Fruit fly (Drosophila melanogaster) whole organism, embryonic: ENCODE data around the gene CG17572.

Experiments
- Abd-B ChIP-seq: fragments of 200-800 bp; sonication (Bioruptor generic); optimal IDR thresholded peaks from 2 replicates; lab custom pipeline; 2018; ENCODE audit warnings: missing biosample characterization, mild to moderate bottlenecking, missing genetic modification characterization, moderate library complexity
- CG11560 ChIP-seq: fragments of 200-800 bp; sonication (Bioruptor generic); IDR thresholded peaks from 3 replicates; pipeline ENCODE4 v1.3.6; 2022; ENCODE audit warnings: missing biosample characterization, missing genetic modification characterization
- CG12744 ChIP-seq: fragments of 200-800 bp; sonication (Bioruptor generic); optimal IDR thresholded peaks from 2 replicates; lab custom pipeline; 2016; ENCODE audit warnings: missing biosample characterization, missing genetic modification characterization
- CG13287 ChIP-seq: fragments of 200-800 bp; sonication (Bioruptor generic); IDR thresholded peaks from 2 replicates; pipeline ENCODE4 v1.3.6; 2022; ENCODE audit warnings: missing biosample characterization, missing genetic modification characterization; ENCODE audit not compliant: partially characterized antibody
- CG14710 ChIP-seq: fragments of 200-800 bp; sonication (Bioruptor generic); optimal IDR thresholded peaks from 3 replicates; lab custom pipeline; 2019; ENCODE audit warnings: missing biosample characterization, mild to moderate bottlenecking, missing genetic modification characterization, moderate library complexity
- CG14860 ChIP-seq: fragments of 200-800 bp; sonication (Bioruptor generic); IDR thresholded peaks from 3 replicates; pipeline ENCODE4 v1.3.6; 2022; ENCODE audit warnings: missing biosample characterization, missing genetic modification characterization; ENCODE audit not compliant: partially characterized antibody
- CG17328 ChIP-seq: fragments of 200-800 bp; sonication (Bioruptor generic); IDR thresholded peaks from 2 replicates; pipeline ENCODE4 v1.3.6; 2022; ENCODE audit warnings: missing biosample characterization, missing genetic modification characterization
- CG17385 ChIP-seq: fragments of 200-800 bp; sonication (Bioruptor generic); optimal IDR thresholded peaks from 3 replicates; lab custom pipeline; 2018; ENCODE audit warnings: missing biosample characterization, mild to moderate bottlenecking, missing genetic modification characterization
- CG2199 ChIP-seq: fragments of 200-800 bp; sonication (Bioruptor generic); IDR thresholded peaks from 3 replicates; pipeline ENCODE4 v1.3.6; 2022; ENCODE audit warnings: missing biosample characterization, missing genetic modification characterization
- CG32532 ChIP-seq: fragments of 200-800 bp; sonication (Bioruptor generic); IDR thresholded peaks from 2 replicates; pipeline ENCODE4 v1.3.6; 2022; ENCODE audit warnings: missing biosample characterization, missing genetic modification characterization
- CG34224 ChIP-seq: fragments of 200-800 bp; sonication (Bioruptor generic); IDR thresholded peaks from 3 replicates; pipeline ENCODE4 v1.3.6; 2022; ENCODE audit warnings: missing biosample characterization, missing genetic modification characterization; ENCODE audit not compliant: partially characterized antibody
- CG43689 ChIP-seq: fragments of 200-800 bp; sonication (Bioruptor generic); IDR thresholded peaks from 2 replicates; pipeline ENCODE4 v1.3.6; 2022; ENCODE audit warnings: missing biosample characterization, missing genetic modification characterization
- CG7357 ChIP-seq: fragments of 200-800 bp; sonication (Bioruptor generic); IDR thresholded peaks from 3 replicates; pipeline ENCODE4 v1.3.6; 2022; ENCODE audit warnings: missing biosample characterization, missing genetic modification characterization
- CG7745 ChIP-seq: fragments of 200-800 bp; sonication (Bioruptor generic); optimal IDR thresholded peaks from 2 replicates; lab custom pipeline; 2018; ENCODE audit warnings: missing biosample characterization, mild to moderate bottlenecking, missing genetic modification characterization, moderate library complexity
- CG7963 ChIP-seq: fragments of 200-800 bp; sonication (Bioruptor generic); IDR thresholded peaks from 3 replicates; pipeline ENCODE4 v1.3.6; 2022; ENCODE audit warnings: missing biosample characterization, missing genetic modification characterization; ENCODE audit not compliant: partially characterized antibody
- CG8281 ChIP-seq: fragments of 200-800 bp; sonication (Bioruptor generic); optimal IDR thresholded peaks from 2 replicates; lab custom pipeline; 2018; ENCODE audit warnings: missing biosample characterization, mild to moderate bottlenecking, missing genetic modification characterization, moderate library complexity
- CG8359 ChIP-seq: fragments of 200-800 bp; sonication (Bioruptor generic); optimal IDR thresholded peaks from 2 replicates; lab custom pipeline; 2017; ENCODE audit warnings: missing biosample characterization, mild to moderate bottlenecking, missing genetic modification characterization, borderline replicate concordance
- CG8924 ChIP-seq: fragments of 200-800 bp; optimal IDR thresholded peaks from 3 replicates; lab custom pipeline; 2019; ENCODE audit warnings: missing biosample characterization, mild to moderate bottlenecking, missing genetic modification characterization, moderate library complexity
- CG9437 ChIP-seq: fragments of 200-800 bp; sonication (Bioruptor generic); optimal IDR thresholded peaks from 2 replicates; lab custom pipeline; 2018; ENCODE audit warnings: missing biosample characterization, mild to moderate bottlenecking, missing genetic modification characterization
- CTCF ChIP-seq: fragments of 200-800 bp; sonication (Bioruptor generic); optimal IDR thresholded peaks from 2 replicates; lab custom pipeline; 2017; ENCODE audit warnings: missing biosample characterization, mild to moderate bottlenecking, missing genetic modification characterization, moderate library complexity
- Camta ChIP-seq: fragments of 200-800 bp; sonication (Bioruptor generic); optimal IDR thresholded peaks from 2 replicates; lab custom pipeline; 2016; ENCODE audit warnings: missing biosample characterization, missing genetic modification characterization
- Dip3 ChIP-seq: fragments of 200-800 bp; sonication (Bioruptor generic); optimal IDR thresholded peaks from 3 replicates; lab custom pipeline; 2016; ENCODE audit warnings: missing biosample characterization, missing genetic modification characterization
- Dll ChIP-seq: fragments of 200-800 bp; sonication (Bioruptor generic); IDR thresholded peaks from 4 replicates; pipeline ENCODE4 v1.3.6; 2022; ENCODE audit warnings: missing biosample characterization, missing genetic modification characterization; ENCODE audit not compliant: partially characterized antibody
- Doc2 ChIP-seq: fragments of 200-800 bp; sonication (Bioruptor generic); IDR thresholded peaks from 2 replicates; pipeline ENCODE4 v1.3.6; 2022; ENCODE audit warnings: missing biosample characterization, missing genetic modification characterization
- E2f2 ChIP-seq: fragments of 200-800 bp; sonication (Bioruptor generic); IDR thresholded peaks from 2 replicates; pipeline ENCODE4 v1.3.6; 2022; ENCODE audit warnings: missing biosample characterization, missing genetic modification characterization
- Eip74EF ChIP-seq, 2 experiments: fragments of 200-800 bp in 1 of 2; fragments of >200 bp in 1 of 2; sonication (Bioruptor generic) in 1 of 2; optimal IDR thresholded peaks; 2 replicates each; lab custom pipeline; 2017 to 2019; ENCODE audit warnings: missing biosample characterization in 2 of 2, missing genetic modification characterization in 2 of 2, mild to moderate bottlenecking in 1 of 2, moderate library complexity in 1 of 2
- Myb ChIP-seq: fragments of 200-800 bp; sonication (Bioruptor generic); optimal IDR thresholded peaks from 2 replicates; lab custom pipeline; 2016; ENCODE audit warnings: missing biosample characterization, missing genetic modification characterization
- NK7.1 ChIP-seq: fragments of 200-800 bp; sonication (Bioruptor generic); optimal IDR thresholded peaks from 3 replicates; lab custom pipeline; 2016; ENCODE audit warnings: missing biosample characterization, missing genetic modification characterization
- Sry-δ ChIP-seq: fragments of 200-800 bp; sonication (Bioruptor generic); optimal IDR thresholded peaks from 2 replicates; lab custom pipeline; 2016; ENCODE audit warnings: missing biosample characterization, missing genetic modification characterization
- Usf ChIP-seq: fragments of 200-800 bp; sonication (Bioruptor generic); optimal IDR thresholded peaks from 2 replicates; lab custom pipeline; 2017; ENCODE audit warnings: missing genotype, missing biosample characterization, missing genetic modification characterization
- al ChIP-seq: fragments of 200-800 bp; sonication (Bioruptor generic); IDR thresholded peaks from 2 replicates; pipeline ENCODE4 v1.3.6; 2022; ENCODE audit warnings: missing biosample characterization, missing genetic modification characterization
- ash1 ChIP-seq: fragments of 200-800 bp; sonication (Bioruptor generic); optimal IDR thresholded peaks from 2 replicates; lab custom pipeline; 2018; ENCODE audit warnings: missing biosample characterization, mild to moderate bottlenecking, missing genetic modification characterization
- ato ChIP-seq: fragments of 200-800 bp; sonication (Bioruptor generic); IDR thresholded peaks from 2 replicates; pipeline ENCODE4 v1.3.6; 2022; ENCODE audit warnings: missing biosample characterization, missing genetic modification characterization; ENCODE audit not compliant: partially characterized antibody
- btn ChIP-seq: fragments of 200-800 bp; sonication (Bioruptor generic); optimal IDR thresholded peaks from 2 replicates; lab custom pipeline; 2016; ENCODE audit warnings: missing biosample characterization, missing genetic modification characterization
- chinmo ChIP-seq: fragments of 200-800 bp; sonication (Bioruptor generic); IDR thresholded peaks from 4 replicates; pipeline ENCODE4 v1.3.6; 2022; ENCODE audit warnings: missing biosample characterization, missing genetic modification characterization; ENCODE audit not compliant: partially characterized antibody
- danr ChIP-seq: fragments of 200-800 bp; sonication (Bioruptor generic); IDR thresholded peaks from 2 replicates; pipeline ENCODE4 v1.3.6; 2022; ENCODE audit warnings: missing biosample characterization, missing genetic modification characterization
- dmrt99B ChIP-seq: fragments of 200-800 bp; sonication (Bioruptor generic); optimal IDR thresholded peaks from 2 replicates; lab custom pipeline; 2018; ENCODE audit warnings: missing biosample characterization, mild to moderate bottlenecking, missing genetic modification characterization, moderate library complexity
- ewg ChIP-seq: fragments of 200-800 bp; sonication (Bioruptor generic); optimal IDR thresholded peaks from 3 replicates; lab custom pipeline; 2017; ENCODE audit warnings: mild to moderate bottlenecking, missing biosample characterization, missing genetic modification reagents, missing genetic modification characterization
- hkb ChIP-seq, 2 experiments: fragments of 200-800 bp in 1 of 2; fragments of >200 bp in 1 of 2; sonication (Bioruptor generic) in 1 of 2; IDR thresholded peaks in 1 of 2; optimal IDR thresholded peaks in 1 of 2; 2 replicates each; pipeline versions ENCODE4 v1.3.6 to Lab custom; 2017 to 2022; ENCODE audit warnings: missing biosample characterization in 1 of 2, missing genetic modification characterization in 1 of 2
- inv ChIP-seq: fragments of 200-800 bp; sonication (Bioruptor generic); IDR thresholded peaks from 2 replicates; pipeline ENCODE4 v1.3.6; 2022; ENCODE audit warnings: missing biosample characterization, missing genetic modification characterization; ENCODE audit not compliant: partially characterized antibody
- mld ChIP-seq: fragments of 200-800 bp; sonication (Bioruptor generic); IDR thresholded peaks from 3 replicates; pipeline ENCODE4 v1.3.6; 2022; ENCODE audit warnings: missing biosample characterization, missing genetic modification characterization; ENCODE audit not compliant: partially characterized antibody
- nerfin-1 ChIP-seq: fragments of 200-800 bp; sonication (Bioruptor generic); optimal IDR thresholded peaks from 3 replicates; lab custom pipeline; 2019; ENCODE audit warnings: missing biosample characterization, mild to moderate bottlenecking, missing genetic modification characterization, moderate library complexity
- pum ChIP-seq: fragments of 200-800 bp; sonication (Bioruptor generic); optimal IDR thresholded peaks from 2 replicates; lab custom pipeline; 2016; ENCODE audit warnings: missing biosample characterization, missing genetic modification characterization
- pzg ChIP-seq: fragments of 200-800 bp; sonication (Bioruptor generic); optimal IDR thresholded peaks from 3 replicates; lab custom pipeline; 2018; ENCODE audit warnings: missing biosample characterization, mild to moderate bottlenecking, missing genetic modification characterization, moderate library complexity
- ranshi ChIP-seq: fragments of 200-800 bp; sonication (Bioruptor generic); IDR thresholded peaks from 2 replicates; pipeline ENCODE4 v1.3.6; 2022; ENCODE audit warnings: missing biosample characterization, missing genetic modification characterization
- sens ChIP-seq: fragments of 200-800 bp; sonication (Bioruptor generic); peaks from one replicate; lab custom pipeline; 2016; ENCODE audit warnings: missing biosample characterization, missing genetic modification characterization
- sens-2 ChIP-seq: fragments of 200-800 bp; sonication (Bioruptor generic); IDR thresholded peaks from 2 replicates; pipeline ENCODE4 v1.3.6; 2022; ENCODE audit warnings: missing biosample characterization, missing genetic modification characterization
- sna ChIP-seq: fragments of 200-800 bp; sonication (Bioruptor generic); IDR thresholded peaks from 2 replicates; pipeline ENCODE4 v1.3.6; 2022; ENCODE audit warnings: missing biosample characterization, missing genetic modification characterization; ENCODE audit not compliant: partially characterized antibody
- tgo ChIP-seq: fragments of 200-800 bp; sonication (Bioruptor generic); IDR thresholded peaks from 3 replicates; pipeline ENCODE4 v1.3.6; 2022; ENCODE audit warnings: missing biosample characterization, missing genetic modification characterization
- trem ChIP-seq: fragments of 200-800 bp; optimal IDR thresholded peaks from 3 replicates; lab custom pipeline; 2019; ENCODE audit warnings: missing biosample characterization, mild to moderate bottlenecking, missing genetic modification characterization, moderate library complexity
- vvl ChIP-seq: fragments of 200-800 bp; sonication (Bioruptor generic); IDR thresholded peaks from 2 replicates; pipeline ENCODE4 v1.3.6; 2022; ENCODE audit warnings: missing biosample characterization, missing genetic modification characterization

The CG17572 gene

DNA sequence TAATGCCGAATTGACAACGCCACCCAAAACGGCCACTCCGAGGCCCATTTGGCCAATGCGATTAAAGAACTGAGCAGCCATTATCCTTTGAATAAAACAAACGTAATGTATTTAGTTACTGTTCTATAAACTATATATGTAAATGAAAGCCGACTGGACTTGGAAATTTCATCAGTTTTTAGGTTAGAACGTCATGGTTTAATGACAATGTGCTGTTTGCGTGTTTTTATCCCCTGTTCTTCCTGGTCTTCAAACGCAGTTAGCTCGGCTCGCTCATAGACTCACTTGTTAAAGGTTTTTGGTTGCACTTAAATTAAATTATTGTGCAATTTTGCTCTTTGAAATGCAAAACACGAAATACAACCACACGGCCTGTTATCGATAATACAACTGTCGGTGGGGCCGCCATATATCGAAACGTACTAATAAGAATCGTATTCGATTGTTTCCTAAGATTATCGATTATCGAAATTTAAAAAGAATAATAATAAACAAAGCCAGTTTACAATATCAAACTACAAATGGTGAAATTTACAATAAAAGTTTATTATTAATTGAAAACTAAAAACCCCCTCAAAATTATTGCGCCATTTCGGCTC is 49.6 kb upstream of the CG17572 start, which contains the start of gene Phb1 (continued):
- TF ChIP-seq CG34224 (GFP tag; lab: Robert Waterston, UW) = peak; percentile 94
- peak; percentile 97 for TF ChIP-seq CG11560 (tag; lab: Robert Waterston, UW)
- no peak for TF ChIP-seq Abd-B (GFP tag; lab: Kevin White, UChicago)
- TF ChIP-seq btn = no peak
- peak; percentile 95 for TF ChIP-seq CG7963 (GFP tag; lab: Robert Waterston, UW)
- TF ChIP-seq CG13287 (GFP tag; lab: Robert Waterston, UW) = peak; percentile 90
- TF ChIP-seq CG8359 (GFP tag; lab: Kevin White, UChicago) = no peak
- TF ChIP-seq Dip3 = no peak
- TF ChIP-seq E2f2 (GFP tag; lab: Robert Waterston, UW) = peak; percentile 88
- no peak for TF ChIP-seq nerfin-1 (tag; lab: Kevin White, UChicago)
- no peak for TF ChIP-seq Usf (GFP tag; lab: Kevin White, UChicago)
- peak; percentile 45 for TF ChIP-seq pzg (GFP tag; lab: Kevin White, UChicago)
- TF ChIP-seq Myb = peak; percentile 3
- peak; percentile 69 for TF ChIP-seq sens
- no peak for TF ChIP-seq hkb (optimal IDR thresholded peaks at IDR 0.05; lab: Kevin White, UChicago)
- no peak for TF ChIP-seq hkb (GFP tag; IDR thresholded peaks at IDR 0.05; lab: Robert Waterston, UW)
- peak; percentile 93 for TF ChIP-seq CG14860 (GFP tag; lab: Robert Waterston, UW)
- TF ChIP-seq CG17328 (GFP tag; lab: Robert Waterston, UW) = no peak
- no peak for TF ChIP-seq CG32532 (GFP tag; lab: Robert Waterston, UW)
- peak; percentile 74 for TF ChIP-seq inv (GFP tag; lab: Robert Waterston, UW)
- TF ChIP-seq CG14710 (tag; lab: Kevin White, UChicago) = peak; percentile 16
- no peak for TF ChIP-seq Camta (GFP tag; lab: Kevin White, UChicago)
- TF ChIP-seq ato (GFP tag; lab: Robert Waterston, UW) = peak; percentile 96
- no peak for TF ChIP-seq ranshi
- no peak for TF ChIP-seq pum (GFP tag; lab: Kevin White, UChicago)
- TF ChIP-seq Sry-δ (GFP tag; lab: Kevin White, UChicago) = peak; percentile 65
- TF ChIP-seq vvl (GFP tag; lab: Robert Waterston, UW) = peak; percentile 27; the same call in 1 of the 2 replicates
- TF ChIP-seq tgo (GFP tag; lab: Robert Waterston, UW) = no peak
- TF ChIP-seq Eip74EF (GFP tag; optimal IDR thresholded peaks at IDR 0.05; lab: Kevin White, UChicago) = no peak
- TF ChIP-seq dmrt99B (tag; lab: Kevin White, UChicago) = no peak
- no peak for TF ChIP-seq CTCF (GFP tag; lab: Kevin White, UChicago)
- no peak for TF ChIP-seq ewg (GFP tag; lab: Kevin White, UChicago)
- no peak for TF ChIP-seq al (GFP tag; lab: Robert Waterston, UW)
- no peak for TF ChIP-seq danr (GFP tag; lab: Robert Waterston, UW)
- TF ChIP-seq sens-2 (GFP tag; lab: Robert Waterston, UW) = no peak
- TF ChIP-seq chinmo = peak; percentile 71; the same call in 2 of the 4 replicates

DNA sequence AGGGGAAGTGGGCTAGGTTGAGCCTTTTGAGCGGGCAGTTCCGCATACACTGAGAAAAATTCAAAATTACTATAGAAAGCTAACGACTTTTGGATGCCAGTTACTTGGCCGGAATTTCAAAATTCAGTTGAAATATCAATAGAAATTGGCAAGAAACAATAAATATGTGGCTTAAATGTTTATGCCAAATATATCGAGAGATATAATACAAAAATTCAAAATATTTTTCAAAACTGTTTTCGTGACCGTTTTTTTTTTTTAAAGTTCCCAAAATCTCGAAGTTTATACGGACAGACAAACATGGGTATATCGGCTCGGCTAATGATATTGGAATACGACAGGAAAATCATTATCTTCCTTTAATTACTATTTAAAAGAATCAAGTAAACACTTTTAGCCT is 47.0 kb upstream of the CG17572 start:
- TF ChIP-seq CG7745 (no peak), CG9437 (GFP tag; lab: Kevin White, UChicago) (no peak), mld (GFP tag; lab: Robert Waterston, UW) (no peak), CG43689 (no peak), CG17385 (GFP tag; lab: Kevin White, UChicago) (no peak), CG8924 (tag; lab: Kevin White, UChicago) (no peak), Dll (no peak), CG7357 (no peak), sna (GFP tag; lab: Robert Waterston, UW) (no peak), Doc2 (GFP tag; lab: Robert Waterston, UW) (no peak), trem (tag; lab: Kevin White, UChicago) (no peak), CG2199 (GFP tag; lab: Robert Waterston, UW) (no peak), ash1 (GFP tag; lab: Kevin White, UChicago) (no peak), CG12744 (GFP tag; lab: Kevin White, UChicago) (no peak), CG8281 (no peak), NK7.1 (GFP tag; lab: Kevin White, UChicago) (no peak)
